Worm (Caenorhabditis elegans) whole organism, L4 larva: ENCODE data around the gene R10E4.3.

Experiments
- lin-38 ChIP-seq: fragments of 200-800 bp; sonication (Bioruptor generic); IDR thresholded peaks from 2 replicates; pipeline ENCODE4 v1.3.6; 2022; ENCODE audit warnings: missing genetic modification reagents, missing genetic modification characterization, missing compliant biosample characterization
- nhr-28 ChIP-seq: fragments of 150-350 bp; optimal IDR thresholded peaks from 2 replicates; lab custom pipeline; 2014; ENCODE audit warnings: missing biosample characterization, missing genetic modification characterization

DNA sequence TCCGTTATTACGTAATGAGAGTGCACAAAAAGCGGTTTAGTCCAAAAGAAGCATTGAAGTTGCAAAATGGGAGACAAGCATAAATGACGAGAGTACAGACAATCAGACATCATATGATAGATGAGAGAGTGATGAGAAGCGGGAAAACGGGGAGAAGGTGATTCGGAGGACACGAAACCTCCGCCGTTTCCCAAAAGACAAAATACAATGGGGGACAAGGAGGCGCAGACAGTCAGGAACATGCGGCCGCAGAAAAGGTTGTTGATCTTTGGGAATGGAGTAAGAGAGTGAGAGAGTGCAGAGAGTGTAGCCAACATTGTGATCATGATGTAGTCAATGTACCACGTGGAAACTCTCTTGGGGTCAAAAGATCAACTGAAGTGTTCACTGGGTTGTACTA is 49.6 kb downstream of the R10E4.3 start:
- TF ChIP-seq nhr-28: peak; percentile 100
- peak; percentile 61 for TF ChIP-seq lin-38 (GFP tag; lab: Robert Waterston, UW)
